Worm (Caenorhabditis elegans) whole organism, mixed stage, embryonic: ENCODE data around the gene C26B9.1.

ENCODE experiments used
- elt-3 ChIP-seq: fragments of 150-350 bp; optimal IDR thresholded peaks from 2 replicates; lab custom pipeline; 2014; ENCODE audit warnings: missing biosample characterization, missing genetic modification characterization
- mab-5 ChIP-seq: fragments of 150-350 bp; optimal IDR thresholded peaks from 2 replicates; lab custom pipeline; 2014; ENCODE audit warnings: missing biosample characterization, missing genetic modification characterization
- mep-1 ChIP-seq: fragments of 150-350 bp; optimal IDR thresholded peaks from 2 replicates; lab custom pipeline; 2017; ENCODE audit warnings: missing biosample characterization, missing genetic modification reagents, missing genetic modification characterization, inconsistent platforms
- nhr-12 ChIP-seq: fragments of 150-350 bp; optimal IDR thresholded peaks from 2 replicates; lab custom pipeline; 2014; ENCODE audit warnings: missing biosample characterization, missing genetic modification characterization
- nhr-237 ChIP-seq: fragments of 150-350 bp; optimal IDR thresholded peaks from 2 replicates; lab custom pipeline; 2014; ENCODE audit warnings: missing biosample characterization, missing genetic modification characterization
- unc-39 ChIP-seq: fragments of 150-350 bp; optimal IDR thresholded peaks from 2 replicates; lab custom pipeline; 2014; ENCODE audit warnings: missing biosample characterization, missing genetic modification characterization
- unc-62 ChIP-seq: fragments of 150-350 bp; optimal IDR thresholded peaks from 2 replicates; lab custom pipeline; 2014; ENCODE audit warnings: missing biosample characterization, missing genetic modification reagents, missing genetic modification characterization
- ztf-11 ChIP-seq: fragments of 150-350 bp; optimal IDR thresholded peaks from 2 replicates; lab custom pipeline; 2014; ENCODE audit warnings: missing biosample characterization, missing genetic modification characterization

DNA sequence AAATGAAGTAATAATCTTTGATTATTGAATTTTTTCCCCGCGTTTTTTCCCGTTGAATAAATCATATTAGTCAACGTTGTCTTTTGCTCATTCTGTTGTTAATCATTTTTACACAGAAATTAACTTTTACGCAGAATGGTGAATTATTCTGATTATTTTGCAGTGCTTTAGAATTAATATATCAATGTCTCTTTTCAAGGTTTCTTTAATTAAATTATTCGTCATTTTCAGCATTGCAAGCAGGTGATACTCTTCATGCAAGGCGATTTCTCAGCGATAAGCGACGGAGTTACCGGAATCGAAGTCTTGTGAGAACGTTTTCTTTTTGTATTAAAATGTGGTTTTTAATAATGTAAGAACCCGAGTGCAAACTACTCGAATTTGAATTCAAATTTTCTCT lies 43.2 kb downstream of the C26B9.1 start:
- no peak for TF ChIP-seq unc-39 (tag; lab: Kevin White, UChicago)
- TF ChIP-seq nhr-12 (tag; lab: Kevin White, UChicago), result no peak
- no peak for TF ChIP-seq elt-3 (tag; lab: Kevin White, UChicago)
- TF ChIP-seq nhr-237 (tag; lab: Kevin White, UChicago), result no peak
- TF ChIP-seq ztf-11 (tag; lab: Kevin White, UChicago), result no peak
- no peak for TF ChIP-seq mab-5 (tag; lab: Kevin White, UChicago)
- TF ChIP-seq unc-62 (GFP tag; lab: Kevin White, UChicago), result no peak
- no peak for TF ChIP-seq mep-1
